Worm (Caenorhabditis elegans) whole organism, late embryonic: ENCODE data around the gene K04G11.3.

ENCODE experiments used
- ama-1 ChIP-seq: fragments of 150-350 bp; optimal IDR thresholded peaks from 2 replicates; lab custom pipeline; 2014
- che-1 ChIP-seq: sonication (generic microtip); optimal IDR thresholded peaks from 2 replicates; lab custom pipeline; 2016; ENCODE audit warnings: mild to moderate bottlenecking, missing genetic modification characterization, missing compliant biosample characterization
- elt-2 ChIP-seq: sonication (generic microtip); optimal IDR thresholded peaks from 2 replicates; lab custom pipeline; 2016; ENCODE audit warnings: missing genetic modification reagents, missing genetic modification characterization, missing compliant biosample characterization
- madf-2 ChIP-seq: sonication (generic microtip); optimal IDR thresholded peaks from 2 replicates; lab custom pipeline; 2017; ENCODE audit warnings: missing genetic modification characterization, missing compliant biosample characterization
- nhr-11 ChIP-seq: fragments of 150-350 bp; optimal IDR thresholded peaks from 2 replicates; lab custom pipeline; 2014; ENCODE audit warnings: missing biosample characterization, missing genetic modification characterization
- pax-1 ChIP-seq: fragments of 150-350 bp; optimal IDR thresholded peaks from 2 replicates; lab custom pipeline; 2014; ENCODE audit warnings: missing biosample characterization, missing genetic modification characterization
- ref-2 ChIP-seq: sonication (generic microtip); optimal IDR thresholded peaks from 2 replicates; lab custom pipeline; 2016; ENCODE audit warnings: missing genetic modification characterization, missing compliant biosample characterization
- rnt-1 ChIP-seq: sonication (generic microtip); optimal IDR thresholded peaks from 2 replicates; lab custom pipeline; 2016; ENCODE audit warnings: missing genetic modification characterization, missing compliant biosample characterization

DNA sequence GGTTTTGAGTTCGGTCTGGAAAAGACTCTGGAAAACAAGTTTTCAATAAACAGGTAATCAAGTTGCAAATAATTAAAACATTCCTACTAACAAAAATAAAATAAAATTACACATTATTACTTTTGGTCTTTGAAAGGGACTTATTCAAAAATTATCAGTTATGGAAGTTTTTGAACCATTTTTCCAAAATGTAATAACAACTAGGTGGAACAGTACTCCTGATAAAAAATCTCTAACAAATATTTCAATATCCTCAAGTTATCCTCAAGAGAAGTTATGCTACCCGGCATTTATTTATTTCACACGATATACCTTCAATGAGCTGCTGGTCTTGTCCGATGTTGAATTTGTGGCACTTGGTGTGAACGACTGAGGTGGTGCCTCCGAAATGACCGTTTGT, 7.8 kb downstream of the K04G11.3 start:
- TF ChIP-seq ref-2 (tag; lab: Kevin White, UChicago), result no peak
- TF ChIP-seq che-1 (tag; lab: Kevin White, UChicago), result no peak
- TF ChIP-seq rnt-1 (tag; lab: Kevin White, UChicago), result no peak
- no peak for TF ChIP-seq madf-2 (tag; lab: Kevin White, UChicago)
- TF ChIP-seq elt-2 (tag; lab: Kevin White, UChicago), result no peak
- no peak for TF ChIP-seq pax-1
- TF ChIP-seq ama-1 (lab: Kevin White, UChicago), result no peak
- TF ChIP-seq nhr-11 (tag; lab: Kevin White, UChicago), result no peak
